Comparison of ENCODE assay signal across 1 fruit fly cellular context in the genomic region with DNA sequence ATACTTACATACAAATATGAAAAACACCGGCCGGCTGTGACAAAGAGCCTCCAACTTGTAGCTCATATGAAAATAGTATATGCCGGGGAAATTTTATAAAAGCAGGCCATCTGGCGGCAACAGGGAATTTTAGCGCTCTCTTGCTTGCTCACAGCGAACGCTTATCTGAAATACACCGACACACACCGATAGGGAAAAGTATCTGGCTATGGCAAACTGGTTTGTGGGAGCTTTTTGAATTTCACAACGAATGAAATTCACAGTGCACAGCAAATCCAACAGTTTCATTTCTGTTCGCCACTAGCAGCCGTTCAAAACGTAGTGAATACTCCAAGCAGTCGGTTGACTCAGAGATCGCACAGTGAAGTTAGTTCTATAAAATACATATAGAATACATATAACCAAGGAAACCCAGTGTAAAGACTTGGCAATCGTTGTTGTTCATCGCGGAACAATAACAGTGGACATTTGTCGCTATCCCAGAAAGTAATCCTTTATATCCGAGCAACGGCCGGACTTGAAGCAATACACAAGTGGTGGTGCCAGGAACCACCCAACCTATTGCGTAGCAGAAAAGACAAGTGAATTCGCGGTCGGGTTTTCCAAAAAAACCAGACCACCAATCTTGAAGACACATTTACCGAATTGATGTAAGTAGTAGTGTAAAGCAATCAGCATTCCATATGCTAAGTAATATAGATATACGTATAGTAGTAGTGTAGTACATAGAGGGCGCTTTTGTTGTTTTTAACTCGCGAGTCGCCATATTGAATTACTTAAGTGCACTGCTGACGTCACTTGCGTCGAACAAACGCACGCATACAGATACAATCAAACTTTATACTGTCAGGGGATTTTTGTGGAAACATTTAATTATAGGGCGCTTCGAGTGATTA.
TF ChIP-seq lines count a peak whose summit lies in the region.

No protein-coding gene starts in this region.

TF ChIP-seq in whole organism, embryonic, 481 proteins besides CTCF, POLR2A, EP300 and RAD21 (continued from another document):
- TF ChIP-seq CG2199 (GFP tag; IDR thresholded peaks at IDR 0.05; lab: Robert Waterston, UW) = peak; percentile 93
- TF ChIP-seq NC2β (GFP tag; optimal IDR thresholded peaks at IDR 0.05; lab: Kevin White, UChicago) = no peak
- no peak for TF ChIP-seq az2 (GFP tag; optimal IDR thresholded peaks at IDR 0.05; lab: Kevin White, UChicago)
- TF ChIP-seq CG15073 (GFP tag; optimal IDR thresholded peaks at IDR 0.05; lab: Kevin White, UChicago) = no peak
- TF ChIP-seq Adf1 (GFP tag; IDR thresholded peaks at IDR 0.05; lab: Robert Waterston, UW) = no peak
- no peak for TF ChIP-seq Elba2 (GFP tag; optimal IDR thresholded peaks at IDR 0.05; lab: Kevin White, UChicago)
- TF ChIP-seq dmrt11E (tag; optimal IDR thresholded peaks at IDR 0.05; lab: Kevin White, UChicago) = no peak
- peak; percentile 33 for TF ChIP-seq NK7.1 (GFP tag; optimal IDR thresholded peaks at IDR 0.05; lab: Kevin White, UChicago)
- TF ChIP-seq CG16863 (GFP tag; optimal IDR thresholded peaks at IDR 0.05; lab: Kevin White, UChicago) = no peak
- TF ChIP-seq ase (GFP tag; IDR thresholded peaks at IDR 0.05; lab: Robert Waterston, UW) = 0 out of 3 replicates have a peak, but pooled peaks have one; percentile 28
- peak; percentile 1 for TF ChIP-seq CG6765 (GFP tag; optimal IDR thresholded peaks at IDR 0.05; lab: Kevin White, UChicago)
- peak; percentile 4 for TF ChIP-seq da (GFP tag; optimal IDR thresholded peaks at IDR 0.05; lab: Kevin White, UChicago)
- TF ChIP-seq CG3407 (GFP tag; optimal IDR thresholded peaks at IDR 0.05; lab: Kevin White, UChicago) = peak; percentile 5
- TF ChIP-seq Gug (GFP tag; IDR thresholded peaks at IDR 0.05; lab: Robert Waterston, UW) = no peak
- TF ChIP-seq pum (GFP tag; optimal IDR thresholded peaks at IDR 0.05; lab: Kevin White, UChicago) = peak; percentile 15
- TF ChIP-seq Nf-YA (GFP tag; IDR thresholded peaks at IDR 0.05; lab: Robert Waterston, UW) = no peak
- TF ChIP-seq nom (GFP tag; optimal IDR thresholded peaks at IDR 0.05; lab: Kevin White, UChicago) = peak; percentile 51
- peak; percentile 46 for TF ChIP-seq abd-A (tag; optimal IDR thresholded peaks at IDR 0.05; lab: Kevin White, UChicago)
- no peak for TF ChIP-seq chif (GFP tag; optimal IDR thresholded peaks at IDR 0.05; lab: Kevin White, UChicago)
- peak; percentile 16 for TF ChIP-seq CG17912 (GFP tag; optimal IDR thresholded peaks at IDR 0.05; lab: Kevin White, UChicago)
- peak; percentile 91 for TF ChIP-seq scrt (GFP tag; optimal IDR thresholded peaks at IDR 0.05; lab: Kevin White, UChicago)
- no peak for TF ChIP-seq CHES-1-like (GFP tag; optimal IDR thresholded peaks at IDR 0.05; lab: Kevin White, UChicago)
- TF ChIP-seq Hmr (GFP tag; optimal IDR thresholded peaks at IDR 0.05; lab: Kevin White, UChicago) = peak; percentile 55
- no peak for TF ChIP-seq ken (GFP tag; IDR thresholded peaks at IDR 0.05; lab: Robert Waterston, UW)
- TF ChIP-seq sob (GFP tag; IDR thresholded peaks at IDR 0.05; lab: Robert Waterston, UW) = peak; percentile 43; the same call in 1 of the 2 replicates
- no peak for TF ChIP-seq Dfd (GFP tag; optimal IDR thresholded peaks at IDR 0.05; lab: Kevin White, UChicago)
- TF ChIP-seq Dad (GFP tag; optimal IDR thresholded peaks at IDR 0.05; lab: Kevin White, UChicago) = no peak
- peak; percentile 59 for TF ChIP-seq corto (GFP tag; optimal IDR thresholded peaks at IDR 0.05; lab: Kevin White, UChicago)
- peak; percentile 96 for TF ChIP-seq Xrp1 (GFP tag; IDR thresholded peaks at IDR 0.05; lab: Robert Waterston, UW)
- peak; percentile 5 for TF ChIP-seq disco-r (GFP tag; optimal IDR thresholded peaks at IDR 0.05; lab: Kevin White, UChicago)
- TF ChIP-seq Jarid2 (GFP tag; optimal IDR thresholded peaks at IDR 0.05; lab: Kevin White, UChicago) = peak; percentile 71
- TF ChIP-seq gem (tag; optimal IDR thresholded peaks at IDR 0.05; lab: Kevin White, UChicago) = no peak
- peak; percentile 94 for TF ChIP-seq phol (tag; optimal IDR thresholded peaks at IDR 0.05; lab: Kevin White, UChicago)
- TF ChIP-seq CG4730 (GFP tag; IDR thresholded peaks at IDR 0.05; lab: Robert Waterston, UW) = no peak
- TF ChIP-seq CG12104 (GFP tag; optimal IDR thresholded peaks at IDR 0.05; lab: Kevin White, UChicago) = no peak
- no peak; the same call in 1 of the 2 replicates for TF ChIP-seq CG42726 (GFP tag; IDR thresholded peaks at IDR 0.05; lab: Robert Waterston, UW; ENCODE audit: partially characterized antibody)
- TF ChIP-seq B-H2 (GFP tag; optimal IDR thresholded peaks at IDR 0.05; lab: Kevin White, UChicago) = peak; percentile 34
- TF ChIP-seq CG17802 (tag; optimal IDR thresholded peaks at IDR 0.05; lab: Kevin White, UChicago) = no peak
- no peak for TF ChIP-seq ERR (GFP tag; optimal IDR thresholded peaks at IDR 0.05; lab: Kevin White, UChicago)
- TF ChIP-seq CG7928 (GFP tag; optimal IDR thresholded peaks at IDR 0.05; lab: Kevin White, UChicago) = no peak
- TF ChIP-seq CG11696 (GFP tag; IDR thresholded peaks at IDR 0.05; lab: Robert Waterston, UW) = no peak
- TF ChIP-seq CG2889 (GFP tag; IDR thresholded peaks at IDR 0.05; lab: Robert Waterston, UW) = no peak
- TF ChIP-seq Ets65A (GFP tag; lab: Kevin White, UChicago) = peak; percentile 6
- TF ChIP-seq Lim3 (GFP tag; IDR thresholded peaks at IDR 0.05; lab: Robert Waterston, UW) = no peak
- no peak for TF ChIP-seq CG17829 (tag; optimal IDR thresholded peaks at IDR 0.05; lab: Kevin White, UChicago)
- TF ChIP-seq MBD-R2 (GFP tag; IDR thresholded peaks at IDR 0.05; lab: Robert Waterston, UW) = peak; percentile 25; the same call in 1 of the 2 replicates
- no peak for TF ChIP-seq Hr78 (GFP tag; optimal IDR thresholded peaks at IDR 0.05; lab: Kevin White, UChicago)
- TF ChIP-seq CG3726 (GFP tag; IDR thresholded peaks at IDR 0.05; lab: Robert Waterston, UW) = no peak
- TF ChIP-seq dmrt99B (tag; optimal IDR thresholded peaks at IDR 0.05; lab: Kevin White, UChicago) = peak; percentile 1
- no peak for TF ChIP-seq CG10565 (GFP tag; optimal IDR thresholded peaks at IDR 0.05; lab: Kevin White, UChicago)
- no peak for TF ChIP-seq CG9817 (tag; optimal IDR thresholded peaks at IDR 0.05; lab: Kevin White, UChicago)
- TF ChIP-seq Vsx1 (GFP tag; optimal IDR thresholded peaks at IDR 0.05; lab: Kevin White, UChicago) = no peak
- no peak for TF ChIP-seq MESR4 (GFP tag; optimal IDR thresholded peaks at IDR 0.05; lab: Kevin White, UChicago)
- peak; percentile 24 for TF ChIP-seq ftz-f1 (GFP tag; optimal IDR thresholded peaks at IDR 0.05; lab: Kevin White, UChicago)
- TF ChIP-seq CG4617 (GFP tag; optimal IDR thresholded peaks at IDR 0.05; lab: Kevin White, UChicago; ENCODE audit: borderline replicate concordance) = no peak
- TF ChIP-seq dpn (GFP tag; optimal IDR thresholded peaks at IDR 0.05; lab: Kevin White, UChicago) = peak in 1 of 2 experiments; percentile 41
- no peak for TF ChIP-seq Sin3A (optimal IDR thresholded peaks at IDR 0.05; lab: Kevin White, UChicago)
- 0 out of 3 replicates have a peak, but pooled peaks have one; percentile 32 for TF ChIP-seq Dbx (GFP tag; IDR thresholded peaks at IDR 0.05; lab: Robert Waterston, UW)
- TF ChIP-seq CG4404 (GFP tag; IDR thresholded peaks at IDR 0.05; lab: Robert Waterston, UW) = no peak
- TF ChIP-seq CG16813 (GFP tag; IDR thresholded peaks at IDR 0.05; lab: Robert Waterston, UW; ENCODE audit: partially characterized antibody) = no peak
- TF ChIP-seq Ssrp (tag; optimal IDR thresholded peaks at IDR 0.05; lab: Kevin White, UChicago) = peak; percentile 6
- peak; percentile 51; the same call in 1 of the 2 replicates for TF ChIP-seq vvl (GFP tag; IDR thresholded peaks at IDR 0.05; lab: Robert Waterston, UW)
- peak; percentile 29 for TF ChIP-seq CG17568 (GFP tag; optimal IDR thresholded peaks at IDR 0.05; lab: Kevin White, UChicago)
- TF ChIP-seq CG4360 (GFP tag; IDR thresholded peaks at IDR 0.05; lab: Robert Waterston, UW) = peak; percentile 43
- peak; percentile 68 for TF ChIP-seq Fer1 (GFP tag; optimal IDR thresholded peaks at IDR 0.05; lab: Kevin White, UChicago)
- no peak for TF ChIP-seq maf-S (GFP tag; optimal IDR thresholded peaks at IDR 0.05; lab: Kevin White, UChicago)
- TF ChIP-seq CG18262 (tag; optimal IDR thresholded peaks at IDR 0.05; lab: Kevin White, UChicago) = no peak
- peak; percentile 9 for TF ChIP-seq sug (tag; optimal IDR thresholded peaks at IDR 0.05; lab: Kevin White, UChicago)
- peak; percentile 9 for TF ChIP-seq CG12659 (GFP tag; optimal IDR thresholded peaks at IDR 0.05; lab: Kevin White, UChicago)
- TF ChIP-seq lab (GFP tag; optimal IDR thresholded peaks at IDR 0.05; lab: Kevin White, UChicago) = peak; percentile 31
- no peak for TF ChIP-seq tin (GFP tag; optimal IDR thresholded peaks at IDR 0.05; lab: Kevin White, UChicago)
- TF ChIP-seq CG17359 (tag; optimal IDR thresholded peaks at IDR 0.05; lab: Kevin White, UChicago) = peak; percentile 35
- peak; percentile 44 for TF ChIP-seq kay (GFP tag; optimal IDR thresholded peaks at IDR 0.05; lab: Kevin White, UChicago)
- peak; percentile 70 for TF ChIP-seq CG10543 (GFP tag; optimal IDR thresholded peaks at IDR 0.05; lab: Kevin White, UChicago)
- TF ChIP-seq CG14965 (GFP tag; optimal IDR thresholded peaks at IDR 0.05; lab: Kevin White, UChicago; ENCODE audit: borderline replicate concordance) = no peak
